Worm (Caenorhabditis elegans): ENCODE data around the gene F09C6.13.

Gene F09C6.13

ce11 chrV:16884744-16885143 lies at the start of gene F09C6.13:
Gene F09C6.13 (plus strand): TSS chrV:16885044.
- TF ChIP-seq F52B5.7 (tag; optimal IDR thresholded peaks at IDR 0.05): no peak
- no peak for TF ChIP-seq rcor-1 (GFP tag; IDR thresholded peaks at IDR 0.05)
- TF ChIP-seq C17E4.6 (GFP tag; IDR thresholded peaks at IDR 0.05): no peak
- no peak for TF ChIP-seq ZK185.1 (tag; optimal IDR thresholded peaks at IDR 0.05; ENCODE audit: poor library complexity, severe bottlenecking)
- TF ChIP-seq tbx-9 (tag; optimal IDR thresholded peaks at IDR 0.05; ENCODE audit: borderline replicate concordance): no peak
- no peak for TF ChIP-seq ztf-3 (GFP tag; optimal IDR thresholded peaks at IDR 0.05)
- no peak for TF ChIP-seq T26A5.8 (tag; optimal IDR thresholded peaks at IDR 0.05)
- TF ChIP-seq B0019.2 (GFP tag; conservative IDR thresholded peaks at IDR 0.05): no peak
- TF ChIP-seq Y79H2A.3 (GFP tag; conservative IDR thresholded peaks at IDR 0.05): no peak

- TF ChIP-seq ztf-28 (GFP tag; IDR thresholded peaks at IDR 0.05) (no peak), F23B12.7 (tag; optimal IDR thresholded peaks at IDR 0.05; ENCODE audit: insufficient read depth) (no peak), nfya-1 (tag; optimal IDR thresholded peaks at IDR 0.05; ENCODE audit: borderline replicate concordance, insufficient read depth) (no peak), hrde-1 (tag; optimal IDR thresholded peaks at IDR 0.05; ENCODE audit: borderline replicate concordance) (no peak), lin-26 (GFP tag; IDR thresholded peaks at IDR 0.05) (no peak), tlf-1 (GFP tag; optimal IDR thresholded peaks at IDR 0.05) (no peak), bed-1 (GFP tag; IDR thresholded peaks at IDR 0.05) (no peak), ceh-27 (GFP tag; optimal IDR thresholded peaks at IDR 0.05) (no peak), ceh-58 (GFP tag; IDR thresholded peaks at IDR 0.05) (no peak), lin-40 (tag; optimal IDR thresholded peaks at IDR 0.05) (no peak), xnd-1 (tag; optimal IDR thresholded peaks at IDR 0.05) (no peak), K11D2.4 (GFP tag; IDR thresholded peaks at IDR 0.05) (no peak), F22D6.2 (tag; optimal IDR thresholded peaks at IDR 0.05) (no peak), mxl-1 (tag; optimal IDR thresholded peaks at IDR 0.05) (no peak), rec-8 (tag; optimal IDR thresholded peaks at IDR 0.05) (no peak), B0336.3 (GFP tag; IDR thresholded peaks at IDR 0.05) (no peak), ZK185.1 (tag; optimal IDR thresholded peaks at IDR 0.05; ENCODE audit: poor library complexity, severe bottlenecking) (no peak), F49E8.2 (tag; optimal IDR thresholded peaks at IDR 0.05; ENCODE audit: insufficient read depth) (no peak), F57C9.4 (tag; optimal IDR thresholded peaks at IDR 0.05) (no peak), B0035.1 (tag; optimal IDR thresholded peaks at IDR 0.05) (no peak)
Measured at ce11 chrV:16836100-16836499, 48.7 kb upstream of the F09C6.13 start.

- TF ChIP-seq nfyb-1 (GFP tag; IDR thresholded peaks at IDR 0.05) (0 out of 2 replicates have a peak, but pooled peaks have one; percentile 39), snpc-4 (GFP tag; optimal IDR thresholded peaks at IDR 0.05) (no peak), snpc-4 (tag; optimal IDR thresholded peaks at IDR 0.05) (peak in 2 of 4 experiments; percentile 47 to 75), zfh-2 (GFP tag; conservative IDR thresholded peaks at IDR 0.05) (peak; percentile 68), snpc-3.4 (tag; optimal IDR thresholded peaks at IDR 0.05) (no peak), lir-1 (GFP tag; conservative IDR thresholded peaks at IDR 0.05) (no peak)
Measured at ce11 chrV:16838435-16838834, 46.4 kb upstream of the F09C6.13 start.

- TF ChIP-seq F57C9.4 (tag; optimal IDR thresholded peaks at IDR 0.05): no peak
- TF ChIP-seq hlh-12 (tag; optimal IDR thresholded peaks at IDR 0.05): no peak
- TF ChIP-seq ceh-100 (GFP tag; IDR thresholded peaks at IDR 0.05): no peak
- TF ChIP-seq nhr-80 (tag; optimal IDR thresholded peaks at IDR 0.05): peak; percentile 72
Measured at ce11 chrV:16840283-16840682, 44.6 kb upstream of the F09C6.13 start.
